Fruit fly (Drosophila melanogaster): ENCODE measurements around the gene CG42367.

CG42367 gene

DNA sequence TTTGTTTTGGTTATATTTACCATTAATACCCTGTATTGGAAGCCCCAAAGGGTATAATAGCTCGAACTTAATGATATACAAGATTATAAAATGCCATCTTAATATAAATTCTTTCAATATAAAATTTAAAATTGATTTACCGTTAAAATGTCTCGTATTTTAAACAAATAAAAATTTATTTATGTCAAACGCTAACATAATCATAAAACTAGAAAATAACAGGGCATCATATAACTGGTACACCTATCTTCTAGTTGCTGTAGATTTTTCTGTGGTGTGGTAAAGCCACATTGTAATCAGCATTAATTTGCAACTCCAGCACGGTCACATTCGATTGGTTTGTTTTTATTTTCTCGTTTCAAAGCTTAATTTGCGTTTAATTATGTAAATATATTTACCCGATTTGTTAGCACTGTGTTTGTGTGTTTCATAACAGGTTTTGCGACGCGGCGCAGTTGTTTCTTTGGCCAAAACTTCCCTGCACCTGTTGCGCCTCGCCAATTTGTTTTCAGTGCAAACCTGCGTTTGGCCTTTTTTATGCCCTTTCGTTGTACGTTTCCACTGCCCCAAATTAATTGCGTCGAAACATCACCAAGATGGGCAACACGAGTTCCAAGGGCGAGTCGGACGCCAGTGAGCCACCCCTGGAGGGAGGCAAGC lies 26.7 kb downstream of the CG42367 start, which contains the start of the genes CG4658 and CG5846 (continued):
- TF ChIP-seq Usf (GFP tag; optimal IDR thresholded peaks at IDR 0.05) (peak; percentile 77), gcm2 (GFP tag; optimal IDR thresholded peaks at IDR 0.05) (peak; percentile 25), nau (GFP tag; optimal IDR thresholded peaks at IDR 0.05) (no peak), gt (GFP tag; IDR thresholded peaks at IDR 0.05) (peak; percentile 69), CG2129 (GFP tag; IDR thresholded peaks at IDR 0.05; ENCODE audit: partially characterized antibody) (no peak), Sox102F (GFP tag; optimal IDR thresholded peaks at IDR 0.05) (peak; percentile 98), CG11504 (tag; optimal IDR thresholded peaks at IDR 0.05) (peak; percentile 94), Fer2 (tag; optimal IDR thresholded peaks at IDR 0.05) (peak; percentile 79), HmgD (GFP tag; optimal IDR thresholded peaks at IDR 0.05) (peak; percentile 23), lmd (GFP tag; IDR thresholded peaks at IDR 0.05) (peak; percentile 95), Blimp-1 (GFP tag; optimal IDR thresholded peaks at IDR 0.05) (peak; percentile 95), CG10565 (GFP tag; optimal IDR thresholded peaks at IDR 0.05) (peak; percentile 52), CG1647 (GFP tag; optimal IDR thresholded peaks at IDR 0.05) (peak; percentile 71), CG12236 (GFP tag; optimal IDR thresholded peaks at IDR 0.05) (peak; percentile 91), esg (GFP tag; conservative IDR thresholded peaks at IDR 0.05) (peak; percentile 93), Ets97D (GFP tag; optimal IDR thresholded peaks at IDR 0.05) (peak; percentile 59), gsb-n (tag; optimal IDR thresholded peaks at IDR 0.05) (peak; percentile 97), sens (GFP tag) (peak; percentile 97), CG18599 (GFP tag; optimal IDR thresholded peaks at IDR 0.05) (peak; percentile 91), gce (GFP tag; IDR thresholded peaks at IDR 0.05) (peak; percentile 87), tgo (GFP tag; IDR thresholded peaks at IDR 0.05) (peak; percentile 98), CG17328 (GFP tag; IDR thresholded peaks at IDR 0.05) (peak; percentile 94), seq (GFP tag; IDR thresholded peaks at IDR 0.05) (peak; percentile 80), H15 (GFP tag; IDR thresholded peaks at IDR 0.05) (peak; percentile 94), Eip74EF (GFP tag; optimal IDR thresholded peaks at IDR 0.05) (peak in 1 of 2 experiments; percentile 93), CG2875 (GFP tag; optimal IDR thresholded peaks at IDR 0.05) (peak; percentile 84), gfzf (GFP tag; optimal IDR thresholded peaks at IDR 0.05) (peak; percentile 81), abd-A (tag; optimal IDR thresholded peaks at IDR 0.05) (no peak), h (optimal IDR thresholded peaks at IDR 0.05) (no peak), nom (GFP tag; optimal IDR thresholded peaks at IDR 0.05) (peak; percentile 70), hth (optimal IDR thresholded peaks at IDR 0.05) (no peak), da (GFP tag; optimal IDR thresholded peaks at IDR 0.05) (peak; percentile 82), cas (GFP tag; IDR thresholded peaks at IDR 0.05) (peak; percentile 87), tx (GFP tag; optimal IDR thresholded peaks at IDR 0.05) (peak; percentile 45), cg (GFP tag; optimal IDR thresholded peaks at IDR 0.05) (no peak), Jarid2 (GFP tag; optimal IDR thresholded peaks at IDR 0.05) (no peak), B-H1 (GFP tag; IDR thresholded peaks at IDR 0.05) (peak; percentile 93), CG8290 (GFP tag; optimal IDR thresholded peaks at IDR 0.05) (peak; percentile 89), CG8290 (tag; optimal IDR thresholded peaks at IDR 0.05) (no peak), Antp (GFP tag; optimal IDR thresholded peaks at IDR 0.05) (peak; percentile 33), NC2α (GFP tag; optimal IDR thresholded peaks at IDR 0.05) (peak; percentile 83), CG31365 (tag; optimal IDR thresholded peaks at IDR 0.05) (no peak), chif (GFP tag; optimal IDR thresholded peaks at IDR 0.05) (peak; percentile 83 to 92), Hmx (GFP tag; optimal IDR thresholded peaks at IDR 0.05) (peak; percentile 73), CG12219 (GFP tag; optimal IDR thresholded peaks at IDR 0.05) (peak; percentile 77), schlank (tag; optimal IDR thresholded peaks at IDR 0.05) (peak; percentile 72), CG10654 (GFP tag; optimal IDR thresholded peaks at IDR 0.05) (peak; percentile 93), CG8388 (GFP tag; optimal IDR thresholded peaks at IDR 0.05) (peak; percentile 96), CG11456 (GFP tag; IDR thresholded peaks at IDR 0.05) (peak; percentile 82), CG2116 (GFP tag; optimal IDR thresholded peaks at IDR 0.05) (peak; percentile 91), sima (GFP tag; optimal IDR thresholded peaks at IDR 0.05) (no peak)

All from whole organism, embryonic.